Fruit fly (Drosophila melanogaster) whole organism, wandering third instar larva: ENCODE data around the gene CG33557.

Source experiments
- Abd-B ChIP-seq: fragments of >200 bp; optimal IDR thresholded peaks from 2 replicates; lab custom pipeline; 2017; ENCODE audit warnings: missing biosample characterization, missing genetic modification characterization
- Dfd ChIP-seq: fragments of >200 bp; optimal IDR thresholded peaks from 2 replicates; lab custom pipeline; 2017; ENCODE audit warnings: missing biosample characterization, missing genetic modification characterization
- Mio ChIP-seq: sonication (Bioruptor generic); optimal IDR thresholded peaks from 2 replicates; lab custom pipeline; 2016; ENCODE audit warnings: missing biosample characterization, missing genetic modification characterization
- Myc ChIP-seq: fragments of >200 bp; optimal IDR thresholded peaks from 2 replicates; lab custom pipeline; 2017
- OdsH ChIP-seq: fragments of 200-800 bp; sonication (Bioruptor generic); optimal IDR thresholded peaks from 2 replicates; lab custom pipeline; 2016; ENCODE audit warnings: missing biosample characterization, mild to moderate bottlenecking, missing genetic modification characterization
- Vsx2 ChIP-seq: fragments of 200-300, 225-300 bp; sonication (Bioruptor generic); optimal IDR thresholded peaks from 2 replicates; lab custom pipeline; 2018; ENCODE audit warnings: missing biosample characterization, missing genetic modification characterization; ENCODE audit not compliant: partially characterized antibody
- h ChIP-seq: fragments of 200-800 bp; sonication (Bioruptor generic); optimal IDR thresholded peaks from 3 replicates; lab custom pipeline; 2016; ENCODE audit warnings: missing biosample characterization, mild to moderate bottlenecking, missing genetic modification characterization
- lola ChIP-seq: fragments of >200 bp; optimal IDR thresholded peaks from 2 replicates; lab custom pipeline; 2017; ENCODE audit warnings: missing biosample characterization, missing genetic modification characterization
- pan ChIP-seq: fragments of >200 bp; optimal IDR thresholded peaks from 2 replicates; lab custom pipeline; 2017
- psq ChIP-seq: fragments of 200-800 bp; sonication (Bioruptor generic); optimal IDR thresholded peaks from 3 replicates; lab custom pipeline; 2017; ENCODE audit warnings: missing biosample characterization, mild to moderate bottlenecking, missing genetic modification characterization, moderate library complexity
- rgr ChIP-seq: fragments of 200-800 bp; sonication (Bioruptor generic); optimal IDR thresholded peaks from 3 replicates; lab custom pipeline; 2016; ENCODE audit warnings: missing biosample characterization, mild to moderate bottlenecking, missing genetic modification characterization
- tai ChIP-seq: sonication (Bioruptor generic); optimal IDR thresholded peaks from 2 replicates; lab custom pipeline; 2016; ENCODE audit warnings: missing biosample characterization, missing genetic modification characterization

DNA sequence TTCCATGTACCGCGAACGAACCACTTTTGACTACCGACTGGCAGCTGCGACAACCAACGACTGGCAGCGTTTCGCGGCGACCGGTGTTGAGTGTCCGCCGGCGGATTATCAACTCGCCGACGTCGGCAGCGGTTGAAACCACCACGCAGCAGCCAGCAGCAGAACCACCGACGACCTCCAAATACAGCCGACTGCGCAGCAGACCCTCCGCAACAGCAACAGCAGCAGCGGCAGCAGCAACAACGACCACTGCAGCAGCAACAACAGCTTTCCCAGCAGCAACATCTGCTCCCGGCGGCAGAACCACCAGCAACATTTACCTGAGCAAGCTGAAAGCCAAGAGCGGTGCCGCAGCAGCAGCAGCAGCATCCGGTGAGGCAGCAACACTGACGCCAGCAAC is 39.0 kb downstream of the CG33557 start:
- TF ChIP-seq tai (GFP tag; lab: Kevin White, UChicago) (no peak), psq (GFP tag; lab: Kevin White, UChicago) (no peak), lola (GFP tag; lab: Kevin White, UChicago) (no peak), Mio (no peak), pan (lab: Kevin White, UChicago) (no peak), Vsx2 (GFP tag; lab: Kevin White, UChicago) (no peak), Myc (no peak), Dfd (GFP tag; lab: Kevin White, UChicago) (no peak), OdsH (GFP tag; lab: Kevin White, UChicago) (no peak), h (GFP tag; lab: Kevin White, UChicago) (no peak), Abd-B (no peak), rgr (no peak)
